Worm (Caenorhabditis elegans) whole organism, midembryonic: ENCODE measurements around the gene fkh-3.
"Not testable (repeated sequence)": the region's sequence is repeated elsewhere in the genome, so short reads cannot be mapped to it uniquely, and the experiment has no call there.

Source experiments
- T22C8.4 ChIP-seq: fragments of 200-800 bp; sonication (Bioruptor generic); IDR thresholded peaks from 2 replicates; pipeline ENCODE4 v1.3.6; 2022; ENCODE audit warnings: missing genetic modification characterization, missing compliant biosample characterization
- flt-1 ChIP-seq: fragments of 200-800 bp; sonication (Bioruptor generic); IDR thresholded peaks from 2 replicates; pipeline ENCODE4 v1.3.6; 2022; ENCODE audit warnings: missing genetic modification characterization, missing compliant biosample characterization
- tab-1 ChIP-seq: fragments of 200-800 bp; sonication (Bioruptor generic); IDR thresholded peaks from 2 replicates; pipeline ENCODE4 v1.3.6; 2022; ENCODE audit warnings: missing genetic modification characterization, missing compliant biosample characterization

ce11 chrX:13431388-13431787 lies 8.1 kb upstream of the fkh-3 start, which contains the start of gene C29F7.10:
- not testable (repeated sequence) for TF ChIP-seq flt-1, tab-1, T22C8.4 (GFP tag; lab: Robert Waterston, UW)
